Worm (Caenorhabditis elegans) whole organism, late embryonic: ENCODE results near the gene aqp-8.
A peak's percentile ranks its signal among the peaks of the same experiment; 100 is the strongest.

Experiments used
- C38D4.7 ChIP-seq: fragments of 200-800 bp; sonication (Bioruptor generic); optimal IDR thresholded peaks from 2 replicates; lab custom pipeline; 2018; ENCODE audit warnings: mild to moderate bottlenecking, missing genetic modification characterization, moderate library complexity, missing compliant biosample characterization
- K09A11.1 ChIP-seq: sonication (generic microtip); optimal IDR thresholded peaks from 2 replicates; lab custom pipeline; 2017; ENCODE audit warnings: antibody characterized with exemption, mild to moderate bottlenecking, missing genetic modification characterization, missing compliant biosample characterization; ENCODE audit not compliant: insufficient read depth
- Y22D7AL.16 ChIP-seq: sonication (generic microtip); optimal IDR thresholded peaks from 2 replicates; lab custom pipeline; 2016; ENCODE audit warnings: missing genetic modification characterization, missing compliant biosample characterization
- ceh-14 ChIP-seq: sonication (generic microtip); optimal IDR thresholded peaks from 2 replicates; lab custom pipeline; 2016; ENCODE audit warnings: missing genotype, missing genetic modification characterization, missing compliant biosample characterization
- ceh-18 ChIP-seq: sonication (generic microtip); optimal IDR thresholded peaks from 2 replicates; lab custom pipeline; 2016; ENCODE audit warnings: missing genetic modification characterization, missing compliant biosample characterization
- ceh-24 ChIP-seq: sonication (generic microtip); optimal IDR thresholded peaks from 2 replicates; lab custom pipeline; 2016; ENCODE audit warnings: mild to moderate bottlenecking, missing genetic modification characterization, missing compliant biosample characterization
- ceh-30 ChIP-seq: fragments of 150-350 bp; optimal IDR thresholded peaks from 2 replicates; lab custom pipeline; 2014; ENCODE audit warnings: missing biosample characterization, missing genetic modification characterization
- ceh-31 ChIP-seq: sonication (generic microtip); optimal IDR thresholded peaks from 2 replicates; lab custom pipeline; 2016; ENCODE audit warnings: missing genetic modification characterization, missing compliant biosample characterization
- ceh-34 ChIP-seq: sonication (generic microtip); optimal IDR thresholded peaks from 2 replicates; lab custom pipeline; 2016; ENCODE audit warnings: mild to moderate bottlenecking, missing genetic modification characterization, missing compliant biosample characterization
- ceh-48 ChIP-seq: sonication (generic microtip); optimal IDR thresholded peaks from 2 replicates; lab custom pipeline; 2016; ENCODE audit warnings: missing genetic modification characterization, inconsistent platforms, missing compliant biosample characterization
- ceh-9 ChIP-seq: sonication (generic microtip); optimal IDR thresholded peaks from 2 replicates; lab custom pipeline; 2016; ENCODE audit warnings: mild to moderate bottlenecking, missing genetic modification characterization, inconsistent platforms, missing compliant biosample characterization
- che-1 ChIP-seq: sonication (generic microtip); optimal IDR thresholded peaks from 2 replicates; lab custom pipeline; 2016; ENCODE audit warnings: mild to moderate bottlenecking, missing genetic modification characterization, missing compliant biosample characterization
- dve-1 ChIP-seq: sonication (generic microtip); optimal IDR thresholded peaks from 2 replicates; lab custom pipeline; 2017; ENCODE audit warnings: antibody characterized with exemption, mild to moderate bottlenecking, missing genetic modification characterization, missing compliant biosample characterization
- elt-4 ChIP-seq: sonication (generic microtip); optimal IDR thresholded peaks from 2 replicates; lab custom pipeline; 2016; ENCODE audit warnings: missing genetic modification characterization, missing compliant biosample characterization
- ets-4 ChIP-seq: sonication (generic microtip); optimal IDR thresholded peaks from 2 replicates; lab custom pipeline; 2016; ENCODE audit warnings: missing genetic modification characterization, missing compliant biosample characterization
- eyg-1 ChIP-seq: sonication (generic microtip); optimal IDR thresholded peaks from 2 replicates; lab custom pipeline; 2016; ENCODE audit warnings: missing genotype, missing genetic modification characterization, missing compliant biosample characterization
- fax-1 ChIP-seq: sonication (generic microtip); optimal IDR thresholded peaks from 2 replicates; lab custom pipeline; 2016; ENCODE audit warnings: missing genotype, missing genetic modification characterization, missing compliant biosample characterization
- fkh-10 ChIP-seq: fragments of 150-350 bp; optimal IDR thresholded peaks from 2 replicates; lab custom pipeline; 2014; ENCODE audit warnings: missing biosample characterization, missing genetic modification reagents, missing genetic modification characterization
- fkh-6 ChIP-seq: sonication (generic microtip); optimal IDR thresholded peaks from 2 replicates; lab custom pipeline; 2016; ENCODE audit warnings: missing genetic modification characterization, missing compliant biosample characterization
- gmeb-2 ChIP-seq: sonication (generic microtip); optimal IDR thresholded peaks from 2 replicates; lab custom pipeline; 2016; ENCODE audit warnings: missing genetic modification characterization, inconsistent platforms, missing compliant biosample characterization
- hlh-13 ChIP-seq: fragments of 200-800 bp; sonication (Bioruptor generic); optimal IDR thresholded peaks from 2 replicates; lab custom pipeline; 2018; ENCODE audit warnings: mild to moderate bottlenecking, missing genetic modification characterization, missing compliant biosample characterization
- hlh-15 ChIP-seq: sonication (generic microtip); optimal IDR thresholded peaks from 2 replicates; lab custom pipeline; 2016; ENCODE audit warnings: missing genetic modification characterization, missing compliant biosample characterization
- hlh-30 ChIP-seq: sonication (generic microtip); optimal IDR thresholded peaks from 2 replicates; lab custom pipeline; 2017; ENCODE audit warnings: antibody characterized with exemption, missing genetic modification characterization, missing compliant biosample characterization; ENCODE audit not compliant: insufficient read depth
- hlh-6 ChIP-seq: sonication (generic microtip); optimal IDR thresholded peaks from 2 replicates; lab custom pipeline; 2016; ENCODE audit warnings: missing genotype, missing genetic modification characterization, missing compliant biosample characterization
- hlh-8 ChIP-seq: sonication (generic microtip); optimal IDR thresholded peaks from 2 replicates; lab custom pipeline; 2016; ENCODE audit warnings: missing genotype, missing genetic modification characterization, missing compliant biosample characterization
- lim-6 ChIP-seq: sonication (generic microtip); optimal IDR thresholded peaks from 2 replicates; lab custom pipeline; 2016; ENCODE audit warnings: missing genetic modification characterization, missing compliant biosample characterization
- lin-11 ChIP-seq: fragments of 200-800 bp; sonication (Bioruptor generic); optimal IDR thresholded peaks from 2 replicates; lab custom pipeline; 2018; ENCODE audit warnings: mild to moderate bottlenecking, missing genetic modification characterization, missing compliant biosample characterization
- mec-3 ChIP-seq: sonication (generic microtip); optimal IDR thresholded peaks from 2 replicates; lab custom pipeline; 2016; ENCODE audit warnings: borderline replicate concordance, missing genetic modification characterization, missing compliant biosample characterization
- nfya-1 ChIP-seq: sonication (generic microtip); optimal IDR thresholded peaks from 2 replicates; lab custom pipeline; 2017; ENCODE audit warnings: missing genetic modification characterization, mild to moderate bottlenecking, missing compliant biosample characterization, antibody characterized with exemption, moderate library complexity
- nhr-11 ChIP-seq: fragments of 150-350 bp; optimal IDR thresholded peaks from 2 replicates; lab custom pipeline; 2014; ENCODE audit warnings: missing biosample characterization, missing genetic modification characterization
- nhr-232 ChIP-seq: sonication (generic microtip); optimal IDR thresholded peaks from 2 replicates; lab custom pipeline; 2016; ENCODE audit warnings: missing genetic modification characterization, missing compliant biosample characterization
- pat-9 ChIP-seq: fragments of 200-800 bp; sonication (Bioruptor generic); optimal IDR thresholded peaks from 2 replicates; lab custom pipeline; 2018; ENCODE audit warnings: mild to moderate bottlenecking, missing genetic modification characterization, moderate library complexity, missing compliant biosample characterization
- pax-1 ChIP-seq: fragments of 150-350 bp; optimal IDR thresholded peaks from 2 replicates; lab custom pipeline; 2014; ENCODE audit warnings: missing biosample characterization, missing genetic modification characterization
- pha-2 ChIP-seq: sonication (generic microtip); optimal IDR thresholded peaks from 2 replicates; lab custom pipeline; 2017; ENCODE audit warnings: mild to moderate bottlenecking, missing genetic modification characterization, missing compliant biosample characterization
- pqm-1 ChIP-seq: sonication (generic microtip); optimal IDR thresholded peaks from 2 replicates; lab custom pipeline; 2016; ENCODE audit warnings: missing genetic modification characterization, missing compliant biosample characterization
- pros-1 ChIP-seq: fragments of 150-350 bp; optimal IDR thresholded peaks from 2 replicates; lab custom pipeline; 2014; ENCODE audit warnings: missing biosample characterization, missing genetic modification reagents, missing genetic modification characterization
- ref-2 ChIP-seq: sonication (generic microtip); optimal IDR thresholded peaks from 2 replicates; lab custom pipeline; 2016; ENCODE audit warnings: missing genetic modification characterization, missing compliant biosample characterization
- rnt-1 ChIP-seq: sonication (generic microtip); optimal IDR thresholded peaks from 2 replicates; lab custom pipeline; 2016; ENCODE audit warnings: missing genetic modification characterization, missing compliant biosample characterization
- sdc-2 ChIP-seq: sonication (generic microtip); optimal IDR thresholded peaks from 2 replicates; lab custom pipeline; 2016; ENCODE audit warnings: missing genotype, missing genetic modification characterization, missing compliant biosample characterization
- sox-2 ChIP-seq: fragments of 200-800 bp; sonication (Bioruptor generic); IDR thresholded peaks from 2 replicates; pipeline ENCODE4 v1.3.6; 2022; ENCODE audit warnings: missing genetic modification reagents, missing genetic modification characterization, missing compliant biosample characterization
- sox-4 ChIP-seq: sonication (generic microtip); optimal IDR thresholded peaks from 2 replicates; lab custom pipeline; 2017; ENCODE audit warnings: mild to moderate bottlenecking, missing genetic modification characterization, inconsistent platforms, missing compliant biosample characterization
- syd-9 ChIP-seq: sonication (generic microtip); optimal IDR thresholded peaks from 2 replicates; lab custom pipeline; 2016; ENCODE audit warnings: mild to moderate bottlenecking, missing genetic modification characterization, moderate library complexity, missing compliant biosample characterization
- tbx-7 ChIP-seq: sonication (generic microtip); optimal IDR thresholded peaks from 2 replicates; lab custom pipeline; 2016; ENCODE audit warnings: missing genotype, missing genetic modification characterization, missing compliant biosample characterization
- ttx-3 ChIP-seq: sonication (generic microtip); optimal IDR thresholded peaks from 2 replicates; lab custom pipeline; 2016; ENCODE audit warnings: missing genetic modification reagents, missing genetic modification characterization, missing compliant biosample characterization
- unc-42 ChIP-seq: sonication (generic microtip); optimal IDR thresholded peaks from 2 replicates; lab custom pipeline; 2016; ENCODE audit warnings: missing genotype, missing genetic modification characterization, missing compliant biosample characterization
- unc-86 ChIP-seq: sonication (generic microtip); optimal IDR thresholded peaks from 2 replicates; lab custom pipeline; 2016; ENCODE audit warnings: missing genetic modification characterization, missing compliant biosample characterization
- zip-5 ChIP-seq: sonication (generic microtip); optimal IDR thresholded peaks from 2 replicates; lab custom pipeline; 2016; ENCODE audit warnings: missing genetic modification characterization, missing compliant biosample characterization

The aqp-8 gene

ce11 chrX:4664649-4665048 lies 40.1 kb downstream of the aqp-8 start:
- TF ChIP-seq ets-4 (tag; lab: Kevin White, UChicago) (no peak), fax-1 (tag; lab: Kevin White, UChicago) (no peak), hlh-30 (tag; lab: Kevin White, UChicago) (no peak), sox-2 (GFP tag; lab: Robert Waterston, UW) (no peak), pat-9 (tag; lab: Kevin White, UChicago) (no peak), pha-2 (tag; lab: Kevin White, UChicago) (no peak), hlh-15 (tag; lab: Kevin White, UChicago) (no peak), pax-1 (tag; lab: Kevin White, UChicago) (no peak), K09A11.1 (tag; lab: Kevin White, UChicago) (no peak), elt-4 (tag; lab: Kevin White, UChicago) (no peak)

DNA sequence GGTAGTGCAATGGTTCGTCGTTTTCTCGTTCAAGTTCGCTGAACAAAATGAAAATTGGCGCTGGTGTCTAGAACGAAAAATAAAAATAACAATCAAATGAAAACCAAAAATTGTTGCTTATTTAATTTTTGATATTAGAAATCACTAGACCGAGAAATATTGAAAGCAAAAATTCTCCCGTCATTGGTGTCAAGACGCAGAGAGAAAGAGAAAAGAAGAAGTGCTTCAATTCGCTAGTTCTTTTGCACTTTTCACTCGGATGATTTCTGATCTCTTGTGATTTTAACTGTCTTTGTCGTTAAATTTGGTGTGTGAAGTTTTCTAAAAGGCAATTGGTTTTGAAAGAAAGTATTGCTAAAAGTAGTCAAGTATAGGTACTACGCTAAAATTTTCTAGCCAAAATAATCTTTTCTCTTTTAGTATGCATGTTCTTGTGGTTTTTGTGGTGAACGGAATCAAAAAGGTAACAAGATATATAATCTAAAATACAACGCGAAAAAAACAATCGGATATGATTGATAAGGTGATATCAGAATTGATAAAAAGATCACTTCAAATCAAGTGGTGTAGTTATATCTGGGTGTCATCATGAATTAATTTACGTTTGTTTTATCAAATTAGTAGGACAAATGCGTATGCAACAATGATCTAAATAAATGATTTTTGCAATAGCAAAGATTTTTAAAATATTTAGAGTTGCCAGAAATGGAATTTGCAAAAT lies 41.7 kb downstream of the aqp-8 start:
- TF ChIP-seq sox-4 (tag; lab: Kevin White, UChicago): no peak

- TF ChIP-seq hlh-13 (no peak), ttx-3 (no peak), C38D4.7 (GFP tag; lab: Kevin White, UChicago) (no peak), lim-6 (tag; lab: Kevin White, UChicago) (no peak), mec-3 (no peak), syd-9 (tag; lab: Kevin White, UChicago) (no peak), nhr-232 (no peak), sox-2 (GFP tag; lab: Robert Waterston, UW) (no peak), unc-86 (tag; lab: Kevin White, UChicago) (no peak), ceh-34 (tag; lab: Kevin White, UChicago) (peak; percentile 12), ceh-24 (tag; lab: Kevin White, UChicago) (no peak), fkh-10 (GFP tag; lab: Kevin White, UChicago) (no peak), nhr-11 (no peak), pax-1 (tag; lab: Kevin White, UChicago) (no peak), fax-1 (tag; lab: Kevin White, UChicago) (no peak), lin-11 (no peak), gmeb-2 (no peak), ets-4 (tag; lab: Kevin White, UChicago) (no peak), pqm-1 (no peak), ceh-48 (no peak), ceh-18 (tag; lab: Kevin White, UChicago) (peak; percentile 44), pros-1 (tag; lab: Kevin White, UChicago) (peak; percentile 21), hlh-8 (no peak), ceh-30 (tag; lab: Kevin White, UChicago) (no peak), rnt-1 (tag; lab: Kevin White, UChicago) (no peak), tbx-7 (tag; lab: Kevin White, UChicago) (no peak), pha-2 (tag; lab: Kevin White, UChicago) (peak; percentile 8), hlh-6 (no peak), nfya-1 (tag; lab: Kevin White, UChicago) (peak; percentile 21), ref-2 (tag; lab: Kevin White, UChicago) (peak; percentile 19), dve-1 (tag; lab: Kevin White, UChicago) (no peak), sdc-2 (tag; lab: Kevin White, UChicago) (no peak), unc-42 (tag; lab: Kevin White, UChicago) (no peak), fkh-6 (tag; lab: Kevin White, UChicago) (no peak), Y22D7AL.16 (no peak), eyg-1 (tag; lab: Kevin White, UChicago) (no peak), ceh-31 (tag; lab: Kevin White, UChicago) (peak; percentile 38), zip-5 (no peak), ceh-9 (tag; lab: Kevin White, UChicago) (no peak), pat-9 (tag; lab: Kevin White, UChicago) (no peak), che-1 (tag; lab: Kevin White, UChicago) (no peak), ceh-14 (tag; lab: Kevin White, UChicago) (no peak)
Observed at ce11 chrX:4662293-4662825, 42.4 kb downstream of the aqp-8 start.
